Fruit fly (Drosophila melanogaster) whole organism, prepupa: ENCODE results near the gene Acbp1.

ENCODE experiments used
- Blimp-1 ChIP-seq: fragments of 200-800 bp; sonication (Bioruptor generic); optimal IDR thresholded peaks from 3 replicates; lab custom pipeline; 2017; ENCODE audit warnings: missing biosample characterization, missing genetic modification characterization, mild to moderate bottlenecking, moderate library complexity, missing genetic modification reagents
- CG10631 ChIP-seq: fragments of 200-800 bp; sonication (Bioruptor generic); optimal IDR thresholded peaks from 2 replicates; lab custom pipeline; 2016; ENCODE audit warnings: missing biosample characterization, missing genetic modification characterization
- CG10669 ChIP-seq: fragments of 200-800 bp; sonication (Bioruptor generic); optimal IDR thresholded peaks from 3 replicates; lab custom pipeline; 2018; ENCODE audit warnings: missing biosample characterization, mild to moderate bottlenecking, missing genetic modification characterization, moderate library complexity
- CG11294 ChIP-seq: fragments of 200-800 bp; sonication (Bioruptor generic); IDR thresholded peaks from 2 replicates; pipeline ENCODE4 v1.3.6; 2022; ENCODE audit warnings: missing biosample characterization, missing genetic modification characterization
- CG11902 ChIP-seq: fragments of 200-800 bp; sonication (Bioruptor generic); optimal IDR thresholded peaks from 3 replicates; lab custom pipeline; 2016; ENCODE audit warnings: missing biosample characterization, missing genetic modification characterization
- CG15336 ChIP-seq: fragments of 200-800 bp; sonication (Bioruptor generic); IDR thresholded peaks from 2 replicates; pipeline ENCODE4 v1.3.6; 2022; ENCODE audit warnings: missing biosample characterization, missing genetic modification characterization
- CG1621 ChIP-seq: fragments of 200-800 bp; sonication (Bioruptor generic); optimal IDR thresholded peaks from 3 replicates; lab custom pipeline; 2018; ENCODE audit warnings: missing biosample characterization, mild to moderate bottlenecking, missing genetic modification characterization
- CG16779 ChIP-seq: fragments of 200-800 bp; sonication (Bioruptor generic); optimal IDR thresholded peaks from 3 replicates; lab custom pipeline; 2017; ENCODE audit warnings: missing biosample characterization, mild to moderate bottlenecking, missing genetic modification characterization
- CG3032 ChIP-seq: fragments of 200-800 bp; optimal IDR thresholded peaks from 2 replicates; lab custom pipeline; 2019; ENCODE audit warnings: missing biosample characterization, mild to moderate bottlenecking, missing genetic modification characterization, moderate library complexity
- CG31627 ChIP-seq: fragments of 200-800 bp; sonication (Bioruptor generic); optimal IDR thresholded peaks from 3 replicates; lab custom pipeline; 2016; ENCODE audit warnings: missing biosample characterization, missing genetic modification characterization
- CG32006 ChIP-seq: fragments of 200-800 bp; sonication (Bioruptor generic); optimal IDR thresholded peaks from 3 replicates; lab custom pipeline; 2017; ENCODE audit warnings: missing biosample characterization, mild to moderate bottlenecking, missing genetic modification characterization
- CG3919 ChIP-seq: fragments of 200-800 bp; sonication (Bioruptor generic); optimal IDR thresholded peaks from 3 replicates; lab custom pipeline; 2016; ENCODE audit warnings: missing biosample characterization, missing genetic modification characterization
- CG4318 ChIP-seq: fragments of 200-800 bp; sonication (Bioruptor generic); optimal IDR thresholded peaks from 3 replicates; lab custom pipeline; 2017; ENCODE audit warnings: missing biosample characterization, mild to moderate bottlenecking, missing genetic modification characterization
- CG6163 ChIP-seq: fragments of 200-800 bp; sonication (Bioruptor generic); IDR thresholded peaks from 3 replicates; pipeline ENCODE4 v1.3.6; 2022; ENCODE audit warnings: missing biosample characterization, missing genetic modification characterization
- CG6276 ChIP-seq: fragments of 200-800 bp; sonication (Bioruptor generic); optimal IDR thresholded peaks from 2 replicates; lab custom pipeline; 2017; ENCODE audit warnings: missing biosample characterization, mild to moderate bottlenecking, missing genetic modification characterization
- CG6792 ChIP-seq: fragments of 200-800 bp; sonication (Bioruptor generic); optimal IDR thresholded peaks from 3 replicates; lab custom pipeline; 2016; ENCODE audit warnings: missing biosample characterization, missing genetic modification characterization
- CG6854 ChIP-seq: fragments of 200-800 bp; sonication (Bioruptor generic); optimal IDR thresholded peaks from 2 replicates; lab custom pipeline; 2017; ENCODE audit warnings: missing biosample characterization, mild to moderate bottlenecking, missing genetic modification characterization
- CG7368 ChIP-seq: fragments of 200-800 bp; sonication (Bioruptor generic); optimal IDR thresholded peaks from 3 replicates; lab custom pipeline; 2016; ENCODE audit warnings: missing biosample characterization, missing genetic modification characterization
- CG8119 ChIP-seq: fragments of 200-800 bp; sonication (Bioruptor generic); IDR thresholded peaks from 3 replicates; pipeline ENCODE4 v1.3.6; 2022; ENCODE audit warnings: missing biosample characterization, missing genetic modification characterization
- CG8632 ChIP-seq: fragments of 200-800 bp; sonication (Bioruptor generic); optimal IDR thresholded peaks from 3 replicates; lab custom pipeline; 2016; ENCODE audit warnings: missing biosample characterization, missing genetic modification characterization
- CG9139 ChIP-seq: fragments of 200-800 bp; sonication (Bioruptor generic); optimal IDR thresholded peaks from 3 replicates; lab custom pipeline; 2017; ENCODE audit warnings: missing biosample characterization, mild to moderate bottlenecking, missing genetic modification characterization
- Eip75B ChIP-seq: fragments of 200-800 bp; sonication (Bioruptor generic); optimal IDR thresholded peaks from 3 replicates; lab custom pipeline; 2016; ENCODE audit warnings: missing biosample characterization, missing genetic modification characterization
- Eip78C ChIP-seq: fragments of 200-800 bp; sonication (Bioruptor generic); peaks from one replicate; lab custom pipeline; 2016; ENCODE audit warnings: missing biosample characterization, missing genetic modification characterization
- Eip93F ChIP-seq: fragments of 200-800 bp; sonication (Bioruptor generic); optimal IDR thresholded peaks from 2 replicates; lab custom pipeline; 2016; ENCODE audit warnings: missing biosample characterization, mild to moderate bottlenecking, missing genetic modification characterization
- Ets21C ChIP-seq: fragments of 200-800 bp; sonication (Bioruptor generic); optimal IDR thresholded peaks from 3 replicates; lab custom pipeline; 2016; ENCODE audit warnings: missing biosample characterization, missing genetic modification characterization
- Ets96B ChIP-seq: fragments of 200-800 bp; optimal IDR thresholded peaks from 2 replicates; lab custom pipeline; 2019; ENCODE audit warnings: missing biosample characterization, mild to moderate bottlenecking, missing genetic modification characterization, moderate library complexity
- Gug ChIP-seq: fragments of 200-800 bp; sonication (Bioruptor generic); IDR thresholded peaks from 2 replicates; pipeline ENCODE4 v1.3.6; 2022; ENCODE audit warnings: missing biosample characterization, missing genetic modification characterization
- Hr38 ChIP-seq: sonication (Bioruptor generic); optimal IDR thresholded peaks from 2 replicates; lab custom pipeline; 2016; ENCODE audit warnings: missing biosample characterization, missing genetic modification characterization
- Hr4 ChIP-seq: fragments of 200-800 bp; sonication (Bioruptor generic); optimal IDR thresholded peaks from 3 replicates; lab custom pipeline; 2016; ENCODE audit warnings: missing biosample characterization, missing genetic modification characterization
- Lpt ChIP-seq: fragments of 200-800 bp; sonication (Bioruptor generic); optimal IDR thresholded peaks from 3 replicates; lab custom pipeline; 2016; ENCODE audit warnings: missing biosample characterization, missing genetic modification characterization
- Met ChIP-seq: fragments of 200-800 bp; sonication (Bioruptor generic); optimal IDR thresholded peaks from 3 replicates; lab custom pipeline; 2016; ENCODE audit warnings: missing biosample characterization, missing genetic modification characterization
- OdsH ChIP-seq: fragments of 200-800 bp; sonication (Bioruptor generic); optimal IDR thresholded peaks from 3 replicates; lab custom pipeline; 2016; ENCODE audit warnings: missing biosample characterization, missing genetic modification characterization
- Sox102F ChIP-seq: fragments of 200-800 bp; sonication (Bioruptor generic); optimal IDR thresholded peaks from 2 replicates; lab custom pipeline; 2016; ENCODE audit warnings: missing biosample characterization, mild to moderate bottlenecking, missing genetic modification characterization
- Sox14 ChIP-seq: fragments of 200-800 bp; sonication (Bioruptor generic); optimal IDR thresholded peaks from 3 replicates; lab custom pipeline; 2016; ENCODE audit warnings: missing biosample characterization, missing genetic modification characterization
- Sox15 ChIP-seq: fragments of 200-800 bp; sonication (Bioruptor generic); optimal IDR thresholded peaks from 3 replicates; lab custom pipeline; 2016; ENCODE audit warnings: missing biosample characterization, missing genetic modification characterization
- achi ChIP-seq: fragments of 200-800 bp; sonication (Bioruptor generic); optimal IDR thresholded peaks from 3 replicates; lab custom pipeline; 2016; ENCODE audit warnings: missing biosample characterization, missing genetic modification characterization
- dac ChIP-seq: fragments of 200-800 bp; sonication (Bioruptor generic); optimal IDR thresholded peaks from 2 replicates; lab custom pipeline; 2017; ENCODE audit warnings: missing biosample characterization, mild to moderate bottlenecking, missing genetic modification characterization
- dsx ChIP-seq: fragments of 200-800 bp; optimal IDR thresholded peaks from 3 replicates; lab custom pipeline; 2019; ENCODE audit warnings: missing biosample characterization, mild to moderate bottlenecking, missing genetic modification characterization, moderate library complexity; ENCODE audit not compliant: poor library complexity, severe bottlenecking
- esn ChIP-seq: fragments of 200-800 bp; sonication (Bioruptor generic); optimal IDR thresholded peaks from 2 replicates; lab custom pipeline; 2016; ENCODE audit warnings: missing biosample characterization, mild to moderate bottlenecking, missing genetic modification characterization, moderate library complexity
- fd59A ChIP-seq: fragments of 200-800 bp; sonication (Bioruptor generic); optimal IDR thresholded peaks from 2 replicates; lab custom pipeline; 2017; ENCODE audit warnings: missing biosample characterization, mild to moderate bottlenecking, missing genetic modification characterization, missing genetic modification reagents
- fd85E ChIP-seq: fragments of 200-800 bp; sonication (Bioruptor generic); optimal IDR thresholded peaks from 3 replicates; lab custom pipeline; 2016; ENCODE audit warnings: missing biosample characterization, missing genetic modification characterization
- lz ChIP-seq: fragments of 200-800 bp; sonication (Bioruptor generic); optimal IDR thresholded peaks from 3 replicates; lab custom pipeline; 2016; ENCODE audit warnings: missing biosample characterization, missing genetic modification characterization
- net ChIP-seq: fragments of 200-800 bp; sonication (Bioruptor generic); optimal IDR thresholded peaks from 3 replicates; lab custom pipeline; 2016; ENCODE audit warnings: missing biosample characterization, missing genetic modification characterization
- pdm3 ChIP-seq: fragments of 200-800 bp; sonication (Bioruptor generic); optimal IDR thresholded peaks from 3 replicates; lab custom pipeline; 2016; ENCODE audit warnings: missing biosample characterization, missing genetic modification characterization
- spab ChIP-seq: fragments of 200-800 bp; sonication (Bioruptor generic); optimal IDR thresholded peaks from 2 replicates; lab custom pipeline; 2017; ENCODE audit warnings: missing biosample characterization, mild to moderate bottlenecking, missing genetic modification characterization, missing genetic modification reagents
- svp ChIP-seq: fragments of 200-800 bp; sonication (Bioruptor generic); peaks from one replicate; lab custom pipeline; 2016; ENCODE audit warnings: missing biosample characterization, missing genetic modification characterization
- vri ChIP-seq: fragments of 200-800 bp; sonication (Bioruptor generic); optimal IDR thresholded peaks from 3 replicates; lab custom pipeline; 2016; ENCODE audit warnings: missing biosample characterization, mild to moderate bottlenecking, missing genetic modification characterization

Acbp1 gene

dm6 chr2L:8156682-8157081 is 5.6 kb downstream of the Acbp1 start (continued):
- peak; percentile 79 for TF ChIP-seq CG6163
- TF ChIP-seq Gug (GFP tag; lab: Robert Waterston, UW) = no peak; the same call in 1 of the 2 replicates
- TF ChIP-seq CG6276 (GFP tag; lab: Kevin White, UChicago) = peak; percentile 12
- TF ChIP-seq CG8632 (GFP tag; lab: Kevin White, UChicago) = peak; percentile 10
- TF ChIP-seq fd59A = peak; percentile 29
- peak; percentile 92 for TF ChIP-seq Eip78C (GFP tag; lab: Kevin White, UChicago)
- peak; percentile 27 for TF ChIP-seq CG6792
- peak; percentile 61 for TF ChIP-seq achi (GFP tag; lab: Kevin White, UChicago)
- peak; percentile 77 for TF ChIP-seq Eip75B (GFP tag; lab: Kevin White, UChicago)
- TF ChIP-seq dsx (GFP tag; lab: Kevin White, UChicago) = peak; percentile 53
- TF ChIP-seq Sox14 (GFP tag; lab: Kevin White, UChicago) = peak; percentile 88
- TF ChIP-seq vri = peak; percentile 55
- no peak for TF ChIP-seq Lpt (GFP tag; lab: Kevin White, UChicago)
- peak; percentile 63 for TF ChIP-seq Sox102F
- peak; percentile 48 for TF ChIP-seq Ets21C
- TF ChIP-seq Hr38 (GFP tag; lab: Kevin White, UChicago) = no peak
- peak; percentile 33; the same call in 1 of the 2 replicates for TF ChIP-seq CG11294 (GFP tag; lab: Robert Waterston, UW)
- TF ChIP-seq CG3919 (GFP tag; lab: Kevin White, UChicago) = peak; percentile 76
- TF ChIP-seq dac (GFP tag; lab: Kevin White, UChicago) = peak; percentile 48
- TF ChIP-seq Sox15 (GFP tag; lab: Kevin White, UChicago) = peak; percentile 40
- peak; percentile 72 for TF ChIP-seq CG31627 (GFP tag; lab: Kevin White, UChicago)
- peak; percentile 47 for TF ChIP-seq Ets96B
- TF ChIP-seq Hr4 (GFP tag; lab: Kevin White, UChicago) = peak; percentile 71
- TF ChIP-seq lz (GFP tag; lab: Kevin White, UChicago) = peak; percentile 72
- TF ChIP-seq CG3032 = peak; percentile 72
- TF ChIP-seq svp = peak; percentile 73
- peak; percentile 64 for TF ChIP-seq Met (GFP tag; lab: Kevin White, UChicago)
- TF ChIP-seq net (GFP tag; lab: Kevin White, UChicago) = peak; percentile 48
- peak; percentile 27; the same call in 1 of the 3 replicates for TF ChIP-seq CG8119
- peak; percentile 37 for TF ChIP-seq CG1621
- no peak for TF ChIP-seq fd85E (GFP tag; lab: Kevin White, UChicago)
- TF ChIP-seq OdsH (GFP tag; lab: Kevin White, UChicago) = peak; percentile 77
- no peak for TF ChIP-seq Blimp-1 (GFP tag; lab: Kevin White, UChicago)
- TF ChIP-seq CG9139 (GFP tag; lab: Kevin White, UChicago) = no peak
- peak; percentile 58 for TF ChIP-seq CG10631 (GFP tag; lab: Kevin White, UChicago)

DNA sequence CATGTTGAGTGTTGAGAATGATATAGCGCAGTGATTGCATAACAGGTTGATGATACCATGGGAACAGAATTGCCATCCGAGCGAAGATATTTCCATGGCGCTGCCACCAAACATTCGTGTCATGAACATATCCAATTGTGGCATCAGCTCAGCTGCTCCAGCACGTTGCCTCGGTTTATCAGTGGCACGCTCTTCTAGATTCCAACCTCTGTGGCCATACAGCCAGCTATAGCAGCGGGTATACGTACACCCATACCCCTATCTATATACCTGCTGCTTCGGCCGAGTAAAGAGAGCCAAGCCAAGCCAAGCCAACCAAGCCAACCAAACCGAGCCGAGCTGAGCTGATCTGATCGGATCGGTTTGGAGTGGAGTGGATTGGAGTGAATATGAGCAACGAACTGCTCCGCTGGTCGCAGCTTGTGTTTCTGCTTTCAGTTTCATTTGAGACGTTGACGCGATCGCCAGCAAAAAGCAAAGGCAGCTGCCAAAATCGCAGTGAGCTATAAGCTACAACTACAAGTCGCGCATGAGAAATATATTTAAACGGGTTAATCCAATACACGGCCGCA is 13.7 kb downstream of the Acbp1 start:
- peak; percentile 29 for TF ChIP-seq Eip78C (GFP tag; lab: Kevin White, UChicago)
- no peak for TF ChIP-seq OdsH (GFP tag; lab: Kevin White, UChicago)
- TF ChIP-seq CG3032 = no peak
- TF ChIP-seq dac (GFP tag; lab: Kevin White, UChicago) = no peak
- no peak for TF ChIP-seq spab (GFP tag; lab: Kevin White, UChicago)
- no peak for TF ChIP-seq CG16779 (tag; lab: Kevin White, UChicago)
- TF ChIP-seq CG6854 (GFP tag; lab: Kevin White, UChicago) = peak; percentile 40
- TF ChIP-seq Blimp-1 (GFP tag; lab: Kevin White, UChicago) = peak; percentile 91
- TF ChIP-seq Eip93F (GFP tag; lab: Kevin White, UChicago) = no peak
- no peak for TF ChIP-seq Met (GFP tag; lab: Kevin White, UChicago)
- TF ChIP-seq CG11902 (GFP tag; lab: Kevin White, UChicago) = no peak
- TF ChIP-seq pdm3 (GFP tag; lab: Kevin White, UChicago) = no peak
- no peak for TF ChIP-seq CG10631 (GFP tag; lab: Kevin White, UChicago)
- no peak for TF ChIP-seq svp
- TF ChIP-seq dsx (GFP tag; lab: Kevin White, UChicago) = peak; percentile 17
- no peak for TF ChIP-seq CG4318 (GFP tag; lab: Kevin White, UChicago)
- TF ChIP-seq CG10669 = no peak
- TF ChIP-seq CG31627 (GFP tag; lab: Kevin White, UChicago) = no peak
- peak; percentile 48; the same call in 2 of the 3 replicates for TF ChIP-seq CG6163
- TF ChIP-seq CG9139 (GFP tag; lab: Kevin White, UChicago) = peak; percentile 39
- TF ChIP-seq CG15336 (GFP tag; lab: Robert Waterston, UW) = peak; percentile 8; the same call in 1 of the 2 replicates
- no peak for TF ChIP-seq CG32006 (GFP tag; lab: Kevin White, UChicago)
- no peak for TF ChIP-seq CG6276 (GFP tag; lab: Kevin White, UChicago)
- TF ChIP-seq Sox102F = no peak
- no peak for TF ChIP-seq CG3919 (GFP tag; lab: Kevin White, UChicago)
- TF ChIP-seq Lpt (GFP tag; lab: Kevin White, UChicago) = no peak
- no peak for TF ChIP-seq Eip75B (GFP tag; lab: Kevin White, UChicago)
- TF ChIP-seq CG7368 (GFP tag; lab: Kevin White, UChicago) = no peak
- peak; percentile 29 for TF ChIP-seq net (GFP tag; lab: Kevin White, UChicago)
- TF ChIP-seq esn (GFP tag; lab: Kevin White, UChicago) = no peak
- no peak for TF ChIP-seq fd59A
